Fruit fly (Drosophila melanogaster) whole organism, pupa: ENCODE measurements around the gene cry.

Experiments
- CG10348 ChIP-seq: fragments of 200-800 bp; sonication (Bioruptor generic); IDR thresholded peaks from 2 replicates; pipeline ENCODE4 v1.3.6; 2022; ENCODE audit warnings: missing biosample characterization, missing genetic modification characterization
- CG12605 ChIP-seq: fragments of 200-800 bp; sonication (Bioruptor generic); IDR thresholded peaks from 2 replicates; pipeline ENCODE4 v1.3.6; 2022; ENCODE audit warnings: missing biosample characterization, missing genetic modification characterization
- CG14655 ChIP-seq: fragments of 200-800 bp; sonication (Bioruptor generic); optimal IDR thresholded peaks from 3 replicates; lab custom pipeline; 2017; ENCODE audit warnings: mild to moderate bottlenecking, missing biosample characterization, missing genetic modification reagents, missing genetic modification characterization
- D1 ChIP-seq: fragments of 200-800 bp; sonication (Bioruptor generic); optimal IDR thresholded peaks from 2 replicates; lab custom pipeline; 2018; ENCODE audit warnings: missing biosample characterization, mild to moderate bottlenecking, missing genetic modification characterization, moderate library complexity
- EcR ChIP-seq: fragments of 200-800 bp; sonication (Bioruptor generic); optimal IDR thresholded peaks from 3 replicates; lab custom pipeline; 2019; ENCODE audit warnings: missing biosample characterization, missing genetic modification characterization, mild to moderate bottlenecking, moderate library complexity, missing genetic modification reagents
- Pif1A ChIP-seq: fragments of 200-800 bp; sonication (Bioruptor generic); optimal IDR thresholded peaks from 3 replicates; lab custom pipeline; 2016; ENCODE audit warnings: missing biosample characterization, missing genetic modification characterization
- Snoo ChIP-seq: fragments of 200-800 bp; sonication (Bioruptor generic); optimal IDR thresholded peaks from 3 replicates; lab custom pipeline; 2017; ENCODE audit warnings: missing biosample characterization, mild to moderate bottlenecking, missing genetic modification characterization, inconsistent platforms
- gl ChIP-seq: fragments of 200-800 bp; sonication (Bioruptor generic); optimal IDR thresholded peaks from 2 replicates; lab custom pipeline; 2018; ENCODE audit warnings: missing biosample characterization, mild to moderate bottlenecking, missing genetic modification characterization
- rn ChIP-seq: fragments of 200-800 bp; sonication (Bioruptor generic); IDR thresholded peaks from 2 replicates; pipeline ENCODE4 v1.3.6; 2022; ENCODE audit warnings: missing biosample characterization, missing genetic modification characterization

dm6 chr3R:19248036-19248435, 36.1 kb downstream of the cry start, which contains the start of gene CG5217:
- no peak for TF ChIP-seq Pif1A (GFP tag; lab: Kevin White, UChicago)
- TF ChIP-seq D1 (tag; lab: Kevin White, UChicago) = no peak
- TF ChIP-seq CG12605 (GFP tag; lab: Robert Waterston, UW) = no peak
- no peak for TF ChIP-seq Snoo (tag; lab: Kevin White, UChicago)
- no peak for TF ChIP-seq EcR
- TF ChIP-seq gl (tag; lab: Kevin White, UChicago) = no peak
- no peak for TF ChIP-seq CG10348
- TF ChIP-seq CG14655 (GFP tag; lab: Kevin White, UChicago) = no peak
- TF ChIP-seq rn = no peak
